Worm (Caenorhabditis elegans) whole organism, midembryonic: ENCODE results near the gene best-12.

Source experiments
- cog-1 ChIP-seq: sonication (generic microtip); optimal IDR thresholded peaks from 2 replicates; lab custom pipeline; 2016; ENCODE audit warnings: missing genetic modification characterization, missing compliant biosample characterization
- klf-2 ChIP-seq: fragments of 200-800 bp; sonication (Bioruptor generic); conservative IDR thresholded peaks from 2 replicates; pipeline ENCODE4 v1.3.6; 2022; ENCODE audit warnings: missing genetic modification reagents, missing genetic modification characterization, missing compliant biosample characterization
- med-1 ChIP-seq: sonication (generic microtip); optimal IDR thresholded peaks from 2 replicates; lab custom pipeline; 2017; ENCODE audit warnings: missing genetic modification characterization, mild to moderate bottlenecking, missing compliant biosample characterization, antibody characterized with exemption, missing genetic modification reagents; ENCODE audit not compliant: insufficient read depth
- tab-1 ChIP-seq: fragments of 200-800 bp; sonication (Bioruptor generic); IDR thresholded peaks from 2 replicates; pipeline ENCODE4 v1.3.6; 2022; ENCODE audit warnings: missing genetic modification characterization, missing compliant biosample characterization
- ztf-23 ChIP-seq: fragments of 200-800 bp; sonication (Bioruptor generic); IDR thresholded peaks from 2 replicates; pipeline ENCODE4 v1.3.6; 2022; ENCODE audit warnings: missing genetic modification reagents, missing genetic modification characterization, missing compliant biosample characterization

DNA sequence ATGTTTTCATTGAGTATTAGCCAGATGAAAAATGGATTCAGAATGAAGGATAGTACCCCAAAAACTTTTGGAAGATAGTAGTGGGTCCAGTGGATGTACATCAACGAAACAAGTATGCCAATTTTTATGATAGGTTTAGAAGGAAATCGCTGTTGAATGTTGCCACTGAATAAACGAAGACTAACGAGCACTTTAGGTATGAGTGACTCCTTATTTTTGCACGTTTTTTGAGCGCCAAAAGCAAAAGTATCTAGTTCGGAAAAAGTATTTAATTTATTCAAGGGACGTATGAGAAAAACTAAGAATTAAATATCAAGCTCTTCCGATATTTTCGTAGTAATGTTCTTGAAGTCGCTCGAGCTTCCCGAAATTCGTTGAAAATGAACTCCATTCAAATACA, 24.6 kb downstream of the best-12 start, which contains the start of gene srj-10:
- TF ChIP-seq klf-2 (no peak), ztf-23 (GFP tag; lab: Robert Waterston, UW) (no peak), cog-1 (no peak), med-1 (GFP tag; lab: Kevin White, UChicago) (no peak), tab-1 (GFP tag; lab: Robert Waterston, UW) (no peak)
